Worm (Caenorhabditis elegans) whole organism, young adult: ENCODE data around the gene pros-1.

Source experiments
- C17E4.6 ChIP-seq: fragments of 200-800 bp; sonication (Bioruptor generic); IDR thresholded peaks from 2 replicates; pipeline ENCODE4 v1.3.6; 2022; ENCODE audit warnings: missing genetic modification reagents, missing genetic modification characterization, missing compliant biosample characterization
- Y56A3A.18 ChIP-seq: fragments of 200-800 bp; sonication (Bioruptor generic); IDR thresholded peaks from 2 replicates; pipeline ENCODE4 v1.3.6; 2022; ENCODE audit warnings: missing genetic modification reagents, missing genetic modification characterization, missing compliant biosample characterization
- ccch-3 ChIP-seq: fragments of 200-800 bp; sonication (Bioruptor generic); optimal IDR thresholded peaks from 2 replicates; lab custom pipeline; 2018; ENCODE audit warnings: mild to moderate bottlenecking, missing genetic modification characterization, missing compliant biosample characterization
- mxl-1 ChIP-seq: sonication (generic microtip); optimal IDR thresholded peaks from 2 replicates; lab custom pipeline; 2016; ENCODE audit warnings: missing genetic modification characterization, missing compliant biosample characterization
- nfyb-1 ChIP-seq: fragments of 200-800 bp; sonication (Bioruptor generic); IDR thresholded peaks from 2 replicates; pipeline ENCODE4 v1.3.6; 2022; ENCODE audit warnings: missing genetic modification reagents, missing genetic modification characterization, missing compliant biosample characterization

ce11 chrIII:8050944-8051343 lies 16.1 kb upstream of the pros-1 start, which contains the start of gene K12H4.7:
- no peak for TF ChIP-seq nfyb-1 (GFP tag; lab: Robert Waterston, UW)
- TF ChIP-seq ccch-3 = no peak
- no peak for TF ChIP-seq mxl-1 (tag; lab: Kevin White, UChicago)
- no peak for TF ChIP-seq Y56A3A.18
- TF ChIP-seq C17E4.6 (GFP tag; lab: Robert Waterston, UW) = no peak
